Worm (Caenorhabditis elegans): ENCODE measurements around the gene C37C3.9.
A peak's percentile ranks its signal among the peaks of the same experiment; 100 is the strongest.

The C37C3.9 gene

DNA sequence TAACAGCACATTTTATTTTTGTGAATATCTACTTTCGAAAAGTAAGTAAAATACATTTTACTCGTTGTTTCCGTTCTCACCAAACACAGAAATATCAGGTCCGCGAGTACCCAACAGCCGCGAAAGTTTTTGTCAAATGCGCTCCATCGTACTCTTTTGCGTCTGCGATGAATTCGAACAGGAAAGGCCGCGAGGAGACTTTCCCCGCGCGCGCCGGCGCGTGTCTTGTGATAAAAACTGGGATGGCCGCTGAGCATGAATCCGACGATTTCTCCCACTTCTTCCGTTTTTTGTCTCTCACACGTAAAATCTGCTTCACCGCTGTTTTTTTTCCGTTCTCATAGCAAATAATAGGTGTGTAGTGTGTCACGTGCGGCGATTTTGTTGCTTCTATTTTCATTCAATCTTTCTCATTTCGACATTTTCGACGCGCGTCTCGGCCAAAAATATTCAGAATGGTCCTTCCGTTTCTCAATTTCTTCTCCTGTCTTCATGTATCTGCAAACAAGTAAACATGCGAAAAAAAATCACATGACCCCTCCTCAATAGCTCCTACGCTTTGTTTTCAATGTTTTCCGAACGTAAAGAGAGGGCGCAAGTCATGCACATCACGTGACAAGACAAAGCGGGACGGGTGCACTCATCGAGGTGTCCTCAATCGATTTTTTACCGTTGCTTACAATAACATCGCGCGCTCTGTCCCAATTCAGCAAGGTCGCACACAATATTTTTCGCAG lies 50.3 kb downstream of the C37C3.9 start, which contains the start of gene uvs-1 (continued):
- TF ChIP-seq xbp-1 (tag; optimal IDR thresholded peaks at IDR 0.05) (peak; percentile 37), sup-37 (GFP tag; optimal IDR thresholded peaks at IDR 0.05) (peak; percentile 57), mab-9 (GFP tag; IDR thresholded peaks at IDR 0.05) (0 out of 2 replicates have a peak, but pooled peaks have one; percentile 18), lin-15B (tag; optimal IDR thresholded peaks at IDR 0.05) (peak; percentile 59), ets-5 (GFP tag; IDR thresholded peaks at IDR 0.05) (no peak), nhr-237 (tag; optimal IDR thresholded peaks at IDR 0.05) (no peak), nhr-19 (GFP tag; conservative IDR thresholded peaks at IDR 0.05) (peak; percentile 69), nhr-71 (tag; optimal IDR thresholded peaks at IDR 0.05) (peak; percentile 77), nhr-28 (tag; optimal IDR thresholded peaks at IDR 0.05) (no peak), lin-13 (GFP tag; optimal IDR thresholded peaks at IDR 0.05) (peak; percentile 26)

DNA sequence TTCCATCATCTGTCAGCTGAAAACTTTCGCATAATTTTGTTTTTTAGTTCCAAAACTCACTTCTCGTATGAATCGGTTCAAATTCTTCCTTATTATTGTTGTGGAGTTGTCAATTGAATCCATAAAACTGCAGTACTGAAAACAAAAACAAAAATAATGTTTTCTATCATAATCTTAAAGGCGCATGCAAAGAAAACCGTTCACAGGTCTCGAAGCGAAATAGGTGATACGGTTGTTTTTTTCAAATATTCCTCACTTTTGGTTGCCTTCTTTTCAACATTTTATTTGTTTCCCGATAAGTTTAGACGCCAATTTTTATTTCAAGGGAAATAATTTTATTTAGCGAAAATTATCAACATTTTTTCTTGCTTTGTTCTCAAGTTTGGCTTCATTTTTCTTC lies 50.9 kb downstream of the C37C3.9 start:
- TF ChIP-seq fkh-8 (tag; optimal IDR thresholded peaks at IDR 0.05) (no peak), lir-3 (tag; optimal IDR thresholded peaks at IDR 0.05; ENCODE audit: poor library complexity) (no peak), pag-3 (tag; optimal IDR thresholded peaks at IDR 0.05; ENCODE audit: borderline replicate concordance, insufficient read depth) (no peak), mab-9 (GFP tag; IDR thresholded peaks at IDR 0.05) (no peak), blmp-1 (tag; optimal IDR thresholded peaks at IDR 0.05) (no peak), grh-1 (GFP tag; IDR thresholded peaks at IDR 0.05) (no peak), mep-1 (tag; optimal IDR thresholded peaks at IDR 0.05) (no peak), ceh-88 (GFP tag; IDR thresholded peaks at IDR 0.05) (no peak), C04F5.9 (tag; optimal IDR thresholded peaks at IDR 0.05) (no peak), fkh-4 (tag; optimal IDR thresholded peaks at IDR 0.05; ENCODE audit: borderline replicate concordance) (no peak), ztf-4 (tag; optimal IDR thresholded peaks at IDR 0.05) (no peak), Y116A8C.19 (tag; optimal IDR thresholded peaks at IDR 0.05; ENCODE audit: borderline replicate concordance) (no peak), jun-1 (tag; optimal IDR thresholded peaks at IDR 0.05) (no peak), rnt-1 (tag; optimal IDR thresholded peaks at IDR 0.05) (no peak), nhr-47 (tag; optimal IDR thresholded peaks at IDR 0.05) (no peak), nhr-90 (tag; optimal IDR thresholded peaks at IDR 0.05; ENCODE audit: poor library complexity) (no peak), xbp-1 (tag; optimal IDR thresholded peaks at IDR 0.05) (no peak), dpl-1 (GFP tag; optimal IDR thresholded peaks at IDR 0.05) (no peak)
